Fruit fly (Drosophila melanogaster): ENCODE measurements around the gene alpha4GT1.

alpha4GT1 gene

dm6 chr2L:3030350-3030749 is 7.4 kb upstream of the alpha4GT1 start, which contains the start of gene GABPI (continued):
- TF ChIP-seq MESR4 (GFP tag; optimal IDR thresholded peaks at IDR 0.05) (peak; percentile 44), CkIIα-i1 (GFP tag; IDR thresholded peaks at IDR 0.05) (no peak), CG34422 (GFP tag; IDR thresholded peaks at IDR 0.05) (peak; percentile 76; the same call in 2 of the 3 replicates), CG10431 (GFP tag; optimal IDR thresholded peaks at IDR 0.05) (peak; percentile 38), stwl (tag; optimal IDR thresholded peaks at IDR 0.05) (peak; percentile 54), Bgb (GFP tag; IDR thresholded peaks at IDR 0.05; ENCODE audit: partially characterized antibody) (peak; percentile 15; the same call in 1 of the 2 replicates), hbn (GFP tag; IDR thresholded peaks at IDR 0.05; ENCODE audit: partially characterized antibody) (0 out of 2 replicates have a peak, but pooled peaks have one; percentile 18), phol (tag; optimal IDR thresholded peaks at IDR 0.05) (peak; percentile 4), Dref (GFP tag; IDR thresholded peaks at IDR 0.05) (peak; percentile 37), CG42726 (GFP tag; IDR thresholded peaks at IDR 0.05; ENCODE audit: partially characterized antibody) (peak; percentile 63; the same call in 1 of the 2 replicates), nom (GFP tag; optimal IDR thresholded peaks at IDR 0.05) (peak; percentile 31), CG30020 (tag; optimal IDR thresholded peaks at IDR 0.05) (peak; percentile 51), Sry-δ (GFP tag; optimal IDR thresholded peaks at IDR 0.05) (peak; percentile 3), Dp (GFP tag; optimal IDR thresholded peaks at IDR 0.05) (peak; percentile 86), CG4707 (GFP tag; optimal IDR thresholded peaks at IDR 0.05) (peak; percentile 19), grn (GFP tag; optimal IDR thresholded peaks at IDR 0.05) (peak; percentile 93), pzg (GFP tag; optimal IDR thresholded peaks at IDR 0.05) (peak; percentile 56), Med (GFP tag) (peak; percentile 52), fd102C (GFP tag; optimal IDR thresholded peaks at IDR 0.05) (peak; percentile 24), CG33557 (GFP tag; optimal IDR thresholded peaks at IDR 0.05) (peak; percentile 21), pfk (GFP tag; optimal IDR thresholded peaks at IDR 0.05) (peak; percentile 1), Usf (GFP tag; optimal IDR thresholded peaks at IDR 0.05) (no peak), Ets97D (GFP tag; optimal IDR thresholded peaks at IDR 0.05) (peak; percentile 24), CG17385 (GFP tag; optimal IDR thresholded peaks at IDR 0.05) (peak; percentile 43), CG10267 (tag; optimal IDR thresholded peaks at IDR 0.05) (peak; percentile 22)

- TF ChIP-seq Atf-2 (GFP tag; optimal IDR thresholded peaks at IDR 0.05) = no peak
- no peak for TF ChIP-seq psq (GFP tag; optimal IDR thresholded peaks at IDR 0.05)
- no peak for TF ChIP-seq bcd (GFP tag; optimal IDR thresholded peaks at IDR 0.05)
- no peak for TF ChIP-seq CG10565 (GFP tag; optimal IDR thresholded peaks at IDR 0.05)
- TF ChIP-seq slou (GFP tag; optimal IDR thresholded peaks at IDR 0.05) = no peak
- TF ChIP-seq CG3726 (GFP tag; IDR thresholded peaks at IDR 0.05) = no peak
- TF ChIP-seq salm (tag; optimal IDR thresholded peaks at IDR 0.05) = no peak
- no peak for TF ChIP-seq CG17328 (GFP tag; IDR thresholded peaks at IDR 0.05)
- peak; percentile 70 for TF ChIP-seq knrl (GFP tag; IDR thresholded peaks at IDR 0.05; ENCODE audit: partially characterized antibody)
- no peak for TF ChIP-seq CG11398 (GFP tag; optimal IDR thresholded peaks at IDR 0.05)
- no peak for TF ChIP-seq Lim3 (GFP tag; IDR thresholded peaks at IDR 0.05)
- TF ChIP-seq ken (GFP tag; IDR thresholded peaks at IDR 0.05) = no peak
- TF ChIP-seq Dp (GFP tag; optimal IDR thresholded peaks at IDR 0.05) = peak; percentile 64
- TF ChIP-seq Opbp (GFP tag; IDR thresholded peaks at IDR 0.05; ENCODE audit: partially characterized antibody) = peak; percentile 77
- peak; percentile 87 for TF ChIP-seq CG4617 (GFP tag; optimal IDR thresholded peaks at IDR 0.05; ENCODE audit: borderline replicate concordance)
- no peak for TF ChIP-seq Antp (GFP tag; optimal IDR thresholded peaks at IDR 0.05)
- peak; percentile 18 for TF ChIP-seq CG12155 (GFP tag; optimal IDR thresholded peaks at IDR 0.05)
- no peak for TF ChIP-seq CG14965 (GFP tag; optimal IDR thresholded peaks at IDR 0.05; ENCODE audit: borderline replicate concordance)
- TF ChIP-seq fd3F (GFP tag; optimal IDR thresholded peaks at IDR 0.05) = no peak
- peak; percentile 64 for TF ChIP-seq unc-4 (GFP tag; IDR thresholded peaks at IDR 0.05; ENCODE audit: partially characterized antibody)
- no peak for TF ChIP-seq CG12299 (tag; optimal IDR thresholded peaks at IDR 0.05)
- TF ChIP-seq CG7556 (GFP tag; optimal IDR thresholded peaks at IDR 0.05) = no peak
- no peak for TF ChIP-seq wdn (GFP tag; IDR thresholded peaks at IDR 0.05)
- TF ChIP-seq gro (GFP tag; optimal IDR thresholded peaks at IDR 0.05) = peak; percentile 24
- TF ChIP-seq CG12104 (GFP tag; optimal IDR thresholded peaks at IDR 0.05) = no peak
- TF ChIP-seq Myb (GFP tag; optimal IDR thresholded peaks at IDR 0.05) = peak; percentile 78
- TF ChIP-seq Aef1 (GFP tag; IDR thresholded peaks at IDR 0.05) = no peak
Measured at dm6 chr2L:3029012-3029411, 6.1 kb upstream of the alpha4GT1 start, which contains the start of the genes Sf3b2 and CG17219. TSS of gene Sf3b2 (minus strand) at chr2L:3029168. TSS of gene CG17219 (plus strand) at chr2L:3029253.

Measured in whole organism, embryonic.